Fruit fly (Drosophila melanogaster): ENCODE data around the gene RanBP3.

DNA sequence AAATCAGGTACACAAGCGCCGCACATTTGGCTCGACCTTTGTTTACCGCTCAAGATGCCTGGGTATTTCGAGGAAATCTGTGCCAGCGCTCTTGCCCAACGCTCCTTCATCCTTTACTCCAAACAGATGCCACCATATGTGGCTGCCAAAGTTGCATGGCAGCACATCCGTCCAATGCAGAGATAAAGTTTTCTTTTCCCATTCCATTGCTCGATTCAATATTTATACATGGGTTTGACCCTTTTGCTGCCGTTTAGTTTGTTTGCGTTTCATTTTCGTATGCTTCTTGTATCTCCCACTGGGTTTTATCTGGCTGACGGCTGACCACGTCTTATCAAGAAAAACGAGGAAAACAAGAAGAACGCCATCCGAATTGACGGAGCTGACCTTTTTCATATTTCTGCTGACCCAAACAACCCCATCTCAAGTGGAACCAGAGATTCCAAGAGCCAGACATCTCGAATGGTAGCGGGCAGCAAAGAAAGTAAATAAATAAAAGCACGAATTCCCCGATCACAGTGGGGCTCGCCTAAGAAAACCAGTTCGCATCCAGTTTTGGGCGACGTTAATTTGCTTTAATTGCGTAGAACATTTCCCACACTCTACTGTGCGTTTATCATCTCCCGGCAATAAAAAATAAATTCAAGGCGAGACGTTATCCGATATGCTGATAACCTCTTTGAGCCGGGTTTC, 38.0 kb upstream of the RanBP3 start:
- no peak for TF ChIP-seq CG8944 (GFP tag; optimal IDR thresholded peaks at IDR 0.05)
- TF ChIP-seq stc (GFP tag; IDR thresholded peaks at IDR 0.05): no peak
- TF ChIP-seq Aef1 (GFP tag; IDR thresholded peaks at IDR 0.05): no peak
